Fruit fly (Drosophila melanogaster): ENCODE measurements around the gene aurA.
"Not testable (repeated sequence)": the region's sequence is repeated elsewhere in the genome, so short reads cannot be mapped to it uniquely, and the experiment has no call there.

Gene aurA

DNA sequence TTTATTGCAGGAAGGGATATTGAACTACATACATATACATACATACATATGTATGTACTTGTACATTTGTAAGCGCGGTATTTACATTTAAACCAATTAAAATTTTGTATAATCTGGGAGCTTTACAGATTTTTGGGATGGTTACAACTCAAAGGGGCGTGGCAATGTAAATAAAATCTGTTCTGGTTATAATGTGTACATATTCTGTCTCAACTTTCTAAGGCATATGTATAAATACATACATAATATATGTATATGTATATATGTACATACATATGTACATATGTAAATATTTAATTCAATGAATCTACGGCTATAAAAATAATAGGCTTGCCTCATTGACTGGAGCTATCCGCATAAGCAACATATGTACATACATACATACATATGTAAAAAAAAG is 5.5 kb upstream of the aurA start:
- no peak for TF ChIP-seq insv (optimal IDR thresholded peaks at IDR 0.05)
- no peak for TF ChIP-seq psq (optimal IDR thresholded peaks at IDR 0.05)
- TF ChIP-seq ttk (optimal IDR thresholded peaks at IDR 0.05), result no peak
- TF ChIP-seq Sin3A (optimal IDR thresholded peaks at IDR 0.05), result no peak
- no peak for TF ChIP-seq Myc (optimal IDR thresholded peaks at IDR 0.05)
- no peak for TF ChIP-seq h (optimal IDR thresholded peaks at IDR 0.05)

DNA sequence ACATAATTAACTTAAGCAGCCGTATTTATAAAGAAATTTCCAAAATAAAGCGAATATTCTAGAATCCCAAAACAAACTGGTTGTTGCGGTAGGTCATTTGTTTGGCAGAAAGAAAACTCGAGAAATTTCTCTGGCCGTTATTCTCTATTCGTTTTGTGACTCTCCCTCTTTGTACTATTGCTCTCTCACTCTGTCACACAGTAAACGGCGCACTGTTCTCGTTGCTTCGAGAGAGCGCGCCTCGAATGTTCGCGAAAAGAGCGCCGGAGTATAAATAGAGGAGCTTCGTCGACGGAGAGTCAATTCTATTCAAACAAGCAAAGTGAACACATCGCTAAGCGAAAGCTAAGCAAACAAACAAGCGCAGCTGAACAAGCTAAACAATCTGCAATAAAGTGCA is 4.7 kb upstream of the aurA start, which contains the start of gene Hsp70Ab:
Gene Hsp70Ab (plus strand): TSS at position 301 of the 400 bp plus-strand sequence.
- TF ChIP-seq Myc, ttk, Sin3A (optimal IDR thresholded peaks at IDR 0.05): not testable (repeated sequence)

DNA sequence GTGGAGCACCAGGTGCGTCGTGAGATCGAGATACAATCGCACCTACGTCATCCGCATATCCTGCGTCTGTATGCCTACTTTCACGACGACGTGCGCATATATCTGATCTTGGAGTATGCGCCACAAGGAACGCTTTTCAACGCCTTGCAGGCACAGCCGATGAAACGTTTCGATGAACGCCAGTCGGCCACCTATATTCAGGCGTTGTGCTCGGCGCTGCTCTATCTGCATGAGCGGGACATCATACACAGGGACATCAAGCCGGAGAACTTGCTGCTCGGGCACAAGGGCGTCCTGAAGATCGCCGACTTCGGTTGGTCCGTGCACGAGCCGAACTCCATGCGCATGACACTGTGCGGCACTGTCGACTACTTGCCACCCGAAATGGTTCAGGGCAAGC is 1.1 kb downstream of the aurA start:
- TF ChIP-seq psq (optimal IDR thresholded peaks at IDR 0.05) (no peak), Sin3A (optimal IDR thresholded peaks at IDR 0.05) (no peak), ttk (optimal IDR thresholded peaks at IDR 0.05) (no peak), insv (optimal IDR thresholded peaks at IDR 0.05) (no peak), Myc (optimal IDR thresholded peaks at IDR 0.05) (no peak), h (optimal IDR thresholded peaks at IDR 0.05) (no peak)

DNA sequence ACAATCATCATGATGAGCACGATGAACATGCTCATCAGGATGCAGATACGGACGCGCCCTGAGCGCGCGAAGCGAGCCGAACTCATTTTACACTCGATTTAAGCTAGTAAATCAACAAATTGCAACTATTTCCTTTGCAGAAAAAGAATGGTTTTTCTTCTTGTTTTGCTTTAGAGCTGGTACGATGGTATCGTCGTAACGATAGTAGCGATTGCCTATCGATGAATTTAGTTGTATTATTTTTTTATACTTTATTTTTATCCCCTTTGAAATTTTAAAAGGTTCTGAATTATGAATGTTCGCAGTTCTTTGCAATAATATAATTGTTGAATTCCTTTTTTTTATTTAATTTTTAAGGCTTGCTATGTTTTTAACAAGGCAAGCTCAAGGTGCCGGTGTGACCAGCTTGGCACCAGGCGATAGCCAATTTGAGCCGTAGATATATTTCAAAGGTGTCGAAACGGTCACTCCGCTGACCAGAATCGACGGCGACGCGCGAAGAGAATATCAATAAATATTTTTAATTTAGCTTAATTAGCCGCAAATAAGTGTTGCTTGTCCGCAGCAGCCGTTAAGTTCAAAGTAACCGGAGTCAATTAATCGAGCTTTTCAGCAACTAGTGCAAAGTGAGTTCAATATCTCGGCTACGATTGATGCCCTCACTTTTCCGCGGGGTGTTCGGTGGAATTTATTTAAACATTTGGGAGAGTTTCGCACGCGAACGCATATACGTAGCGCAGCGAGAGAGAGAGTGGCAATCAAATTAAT is 4.5 kb downstream of the aurA start, which contains the start of the genes CG12213 and GC1:
Gene CG12213 (minus strand): TSS at position 430 of the 768 bp plus-strand sequence.
Gene GC1 (plus strand): TSS at position 447 of the 768 bp plus-strand sequence.
- TF ChIP-seq Myc (optimal IDR thresholded peaks at IDR 0.05) (no peak), psq (optimal IDR thresholded peaks at IDR 0.05) (no peak), h (optimal IDR thresholded peaks at IDR 0.05) (no peak), Sin3A (optimal IDR thresholded peaks at IDR 0.05) (no peak), insv (optimal IDR thresholded peaks at IDR 0.05) (no peak), ttk (optimal IDR thresholded peaks at IDR 0.05) (no peak)

DNA sequence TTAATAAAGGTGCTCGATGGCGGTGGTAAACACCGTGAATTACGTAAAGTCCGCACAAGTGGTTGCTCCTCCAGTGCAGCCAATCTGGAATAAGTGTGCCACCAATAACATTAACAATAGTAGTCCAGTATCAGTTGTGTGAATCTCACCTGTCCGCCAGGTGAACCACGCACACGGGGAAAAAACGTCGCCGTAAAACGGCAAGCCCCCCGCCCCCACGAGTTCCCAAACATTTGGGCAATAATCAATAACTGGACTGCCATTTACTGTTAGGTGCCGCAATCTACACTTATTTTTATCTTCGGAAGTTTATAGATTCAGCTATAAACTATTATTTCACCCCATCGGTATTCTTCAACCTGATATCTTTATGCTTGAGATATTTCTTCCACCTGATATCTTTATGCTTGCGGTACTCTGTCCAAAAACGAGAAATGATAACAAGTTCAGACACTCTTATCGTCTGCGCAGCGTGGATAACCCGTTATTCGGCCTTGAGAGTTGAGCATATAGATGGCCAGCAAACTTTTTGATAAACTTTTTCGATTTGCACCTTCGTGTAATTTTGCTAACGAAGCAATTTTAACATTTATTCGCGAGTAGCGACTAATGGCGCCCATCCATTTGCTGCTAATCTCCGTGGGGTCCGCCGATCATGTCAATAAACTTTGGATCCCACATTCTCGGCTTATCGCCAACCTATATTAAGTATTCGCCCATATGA is 5.3 kb downstream of the aurA start:
- TF ChIP-seq insv (optimal IDR thresholded peaks at IDR 0.05), result no peak
- no peak for TF ChIP-seq Myc (optimal IDR thresholded peaks at IDR 0.05)
- no peak for TF ChIP-seq Sin3A (optimal IDR thresholded peaks at IDR 0.05)
- TF ChIP-seq h (optimal IDR thresholded peaks at IDR 0.05), result no peak
- no peak for TF ChIP-seq psq (optimal IDR thresholded peaks at IDR 0.05)

DNA sequence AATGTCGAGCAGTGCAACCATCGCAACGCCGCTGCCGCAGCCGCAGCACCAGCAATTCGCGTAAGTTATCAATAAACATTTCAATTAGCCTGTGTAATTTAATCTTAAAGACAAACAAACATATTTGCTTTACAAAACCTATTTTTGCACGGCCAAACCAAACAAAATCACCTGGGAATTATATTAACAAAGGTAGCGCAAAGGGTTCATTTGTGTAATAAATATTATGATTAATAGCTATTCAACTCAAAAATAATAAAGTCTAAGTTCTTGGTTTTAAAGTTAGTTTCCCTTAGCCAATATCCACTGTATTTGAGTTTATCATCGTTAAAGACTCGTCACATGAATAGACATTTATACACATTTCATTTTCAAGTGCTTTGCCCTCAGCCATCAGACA is 6.3 kb downstream of the aurA start:
- TF ChIP-seq Myc (optimal IDR thresholded peaks at IDR 0.05) (no peak), Sin3A (optimal IDR thresholded peaks at IDR 0.05) (no peak), psq (optimal IDR thresholded peaks at IDR 0.05) (no peak), ttk (optimal IDR thresholded peaks at IDR 0.05) (no peak), h (optimal IDR thresholded peaks at IDR 0.05) (no peak), insv (optimal IDR thresholded peaks at IDR 0.05) (no peak)

DNA sequence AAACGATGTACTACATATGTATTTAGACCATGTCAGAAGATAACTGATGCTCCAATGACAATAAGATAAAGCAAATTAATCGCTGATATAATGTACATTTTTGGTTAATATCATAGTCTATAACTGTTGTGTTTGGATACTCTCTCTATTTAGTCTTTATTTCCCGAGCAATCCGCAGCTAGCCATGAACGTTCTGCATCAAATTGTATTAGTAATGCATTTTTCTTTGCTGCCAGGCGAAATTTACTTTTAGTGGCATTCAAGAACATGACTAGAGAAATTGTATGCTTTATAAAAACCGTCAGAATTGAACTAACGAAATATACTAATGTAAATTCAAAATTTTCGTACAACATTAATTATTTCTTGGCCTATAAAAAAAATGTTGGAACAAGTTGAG is 8.5 kb downstream of the aurA start, which contains the start of gene GC2:
Gene GC2 (plus strand): TSS at position 301 of the 400 bp plus-strand sequence.
- TF ChIP-seq h (optimal IDR thresholded peaks at IDR 0.05) (no peak), psq (optimal IDR thresholded peaks at IDR 0.05) (no peak), Sin3A (optimal IDR thresholded peaks at IDR 0.05) (no peak), Myc (optimal IDR thresholded peaks at IDR 0.05) (no peak), insv (optimal IDR thresholded peaks at IDR 0.05) (no peak)

DNA sequence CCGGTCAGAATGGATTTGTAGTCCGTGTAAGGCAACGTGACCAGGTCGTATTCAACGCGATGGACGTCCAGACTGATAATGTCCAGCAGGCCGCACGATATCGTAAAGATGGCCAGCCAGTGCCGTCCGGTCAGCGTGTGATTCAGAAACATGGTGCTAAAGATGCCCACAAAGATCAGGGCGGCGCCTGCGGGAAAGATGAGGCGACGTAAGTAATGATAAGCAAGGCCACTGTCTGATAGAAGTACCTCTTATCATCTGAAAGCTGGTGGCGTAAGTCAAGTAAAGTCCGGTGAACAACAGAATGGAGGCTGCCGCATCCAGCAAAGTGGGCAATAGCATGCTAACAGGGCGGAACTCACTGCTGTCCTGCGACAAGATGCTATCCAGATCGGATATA is 10.9 kb downstream of the aurA start:
- no peak for TF ChIP-seq h (optimal IDR thresholded peaks at IDR 0.05)
- no peak for TF ChIP-seq insv (optimal IDR thresholded peaks at IDR 0.05)
- TF ChIP-seq Myc (optimal IDR thresholded peaks at IDR 0.05), result no peak
- no peak for TF ChIP-seq Sin3A (optimal IDR thresholded peaks at IDR 0.05)
- no peak for TF ChIP-seq psq (optimal IDR thresholded peaks at IDR 0.05)
- TF ChIP-seq ttk (optimal IDR thresholded peaks at IDR 0.05), result no peak

DNA sequence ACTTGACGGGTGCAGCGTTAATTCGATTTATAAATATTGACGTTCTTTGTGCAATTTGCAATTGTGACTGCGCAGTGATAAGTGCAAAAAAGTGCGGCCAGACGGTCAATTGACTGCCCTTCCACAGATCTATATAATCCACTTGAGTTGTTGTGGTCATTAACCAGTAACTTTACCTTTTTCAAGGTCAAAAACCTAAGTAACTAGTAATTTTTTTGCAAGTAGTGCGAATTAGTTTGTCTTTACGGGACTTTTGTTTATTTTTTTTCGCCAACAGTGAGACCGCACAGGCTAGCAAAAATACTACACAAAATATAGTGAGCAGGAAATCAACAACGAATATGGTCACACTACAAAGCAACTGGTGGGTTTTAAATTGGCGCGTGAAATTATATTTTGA is 11.7 kb downstream of the aurA start, which contains the start of gene Tango9:
Gene Tango9 (minus strand): TSS at position 280 of the 400 bp plus-strand sequence.
- TF ChIP-seq insv (optimal IDR thresholded peaks at IDR 0.05) (no peak), ttk (optimal IDR thresholded peaks at IDR 0.05) (no peak), Sin3A (optimal IDR thresholded peaks at IDR 0.05) (no peak), h (optimal IDR thresholded peaks at IDR 0.05) (no peak), psq (optimal IDR thresholded peaks at IDR 0.05) (no peak), Myc (optimal IDR thresholded peaks at IDR 0.05) (no peak)

DNA sequence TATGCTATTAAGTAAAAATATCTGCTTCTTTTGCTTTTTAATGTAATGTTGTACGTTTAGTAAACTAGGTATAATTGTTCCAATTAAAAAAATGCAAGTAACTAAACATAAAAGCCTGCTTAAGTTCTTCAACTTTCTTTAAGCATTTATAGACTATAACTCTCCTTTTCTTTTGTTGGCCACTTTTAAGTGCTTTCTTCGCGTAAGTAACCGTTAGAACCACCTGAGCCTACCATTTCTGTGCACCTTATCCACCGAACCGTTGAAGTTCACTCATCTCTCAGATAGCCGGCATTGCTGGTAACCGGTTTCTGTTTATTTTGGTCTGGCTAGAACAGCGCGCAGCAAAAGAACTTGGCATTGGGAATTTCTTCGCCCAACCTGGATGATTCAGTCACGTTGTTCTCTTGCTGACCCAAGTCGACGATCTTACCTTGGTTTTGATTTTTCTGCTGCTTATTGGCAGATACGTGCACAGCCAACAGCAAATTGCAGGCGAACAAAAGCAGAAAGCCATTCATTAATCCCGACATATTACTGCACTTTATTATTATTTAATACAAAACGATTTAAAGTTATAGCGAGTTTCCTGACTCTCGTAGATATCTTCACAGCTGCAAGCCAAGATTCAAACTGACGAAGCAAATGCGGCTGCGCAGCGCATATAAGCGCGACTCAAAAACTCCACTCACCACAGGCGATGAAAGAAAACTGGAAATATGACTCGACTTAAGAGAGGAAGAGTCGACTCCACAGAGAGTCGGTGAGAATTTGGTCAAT is 13.8 kb downstream of the aurA start, which contains the start of gene CG10005:
Gene CG10005 (minus strand): TSS at position 642 of the 780 bp plus-strand sequence.
- TF ChIP-seq insv (optimal IDR thresholded peaks at IDR 0.05), result no peak
- no peak for TF ChIP-seq psq (optimal IDR thresholded peaks at IDR 0.05)
- TF ChIP-seq Myc (optimal IDR thresholded peaks at IDR 0.05), result no peak
- TF ChIP-seq Sin3A (optimal IDR thresholded peaks at IDR 0.05), result no peak
- TF ChIP-seq h (optimal IDR thresholded peaks at IDR 0.05), result no peak
- no peak for TF ChIP-seq ttk (optimal IDR thresholded peaks at IDR 0.05)

DNA sequence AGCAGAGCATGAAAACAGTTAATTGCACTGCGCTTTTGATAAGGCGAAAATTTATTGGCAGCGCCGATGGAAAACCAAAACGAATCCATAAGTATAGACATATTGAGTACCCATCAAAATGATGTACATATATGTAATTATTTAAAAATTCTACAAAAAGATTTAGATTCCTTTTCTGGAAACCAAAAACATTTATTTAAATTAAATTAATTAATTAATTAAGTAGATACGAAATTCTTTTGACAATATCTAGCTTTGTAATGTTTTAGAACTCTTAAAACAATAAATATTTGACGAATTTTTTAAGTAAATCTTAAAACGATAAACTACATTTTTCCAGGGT is 14.4 kb downstream of the aurA start:
- TF ChIP-seq Myc (optimal IDR thresholded peaks at IDR 0.05) (no peak), insv (optimal IDR thresholded peaks at IDR 0.05) (no peak), h (optimal IDR thresholded peaks at IDR 0.05) (no peak), Sin3A (optimal IDR thresholded peaks at IDR 0.05) (no peak), ttk (optimal IDR thresholded peaks at IDR 0.05) (no peak), psq (optimal IDR thresholded peaks at IDR 0.05) (no peak)
